Worm (Caenorhabditis elegans): ENCODE measurements around the gene F01G10.5.

DNA sequence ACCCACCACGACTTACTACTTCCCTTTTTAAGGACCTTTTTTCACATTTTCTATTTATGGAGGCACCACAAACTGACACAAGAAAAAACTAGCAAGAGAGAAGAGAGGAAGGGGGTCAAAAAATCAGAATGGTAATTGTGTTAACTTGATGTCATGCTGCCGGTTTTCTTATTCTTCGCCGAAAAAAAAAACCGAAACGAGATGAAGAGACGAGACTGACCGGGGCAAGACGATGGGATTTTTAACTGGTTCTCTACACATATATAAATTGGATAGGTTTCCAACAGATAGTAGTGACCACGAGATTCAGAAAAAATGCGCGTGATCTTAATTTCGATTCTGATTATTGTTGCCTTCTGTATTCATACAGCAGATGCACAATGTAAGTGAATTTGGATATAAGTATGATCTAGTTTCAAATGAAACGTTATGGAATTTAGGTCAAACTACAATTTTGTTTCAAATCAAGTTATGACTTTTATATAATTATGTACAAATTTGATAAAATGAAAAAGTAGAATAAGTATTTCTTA is 43.0 kb upstream of the F01G10.5 start, which contains the start of gene Y43C5A.3:
- TF ChIP-seq ama-1 (optimal IDR thresholded peaks at IDR 0.05) (no peak), skn-1 (tag; optimal IDR thresholded peaks at IDR 0.05) (no peak), ceh-82 (tag; optimal IDR thresholded peaks at IDR 0.05) (no peak)

Data from whole organism, L1 larva.